Worm (Caenorhabditis elegans) whole organism, L2 larva: ENCODE results near the gene VW02B12L.2.

Experiments
- C34F6.9 ChIP-seq: fragments of 150-350 bp; optimal IDR thresholded peaks from 2 replicates; lab custom pipeline; 2014; ENCODE audit warnings: missing biosample characterization, missing genetic modification characterization
- F13H6.1 ChIP-seq: sonication (generic microtip); optimal IDR thresholded peaks from 2 replicates; lab custom pipeline; 2016; ENCODE audit warnings: missing genetic modification characterization, missing compliant biosample characterization
- R02D3.7 ChIP-seq: fragments of 150-350 bp; optimal IDR thresholded peaks from 2 replicates; lab custom pipeline; 2014; ENCODE audit warnings: missing biosample characterization, missing genetic modification characterization
- Y55F3AM.14 ChIP-seq: fragments of 200-800 bp; sonication (Bioruptor generic); optimal IDR thresholded peaks from 2 replicates; lab custom pipeline; 2018; ENCODE audit warnings: mild to moderate bottlenecking, missing genetic modification characterization, missing compliant biosample characterization
- ZK546.5 ChIP-seq: sonication (generic microtip); optimal IDR thresholded peaks from 2 replicates; lab custom pipeline; 2017; ENCODE audit warnings: missing biosample characterization, missing genetic modification characterization
- alr-1 ChIP-seq: fragments of 150-350 bp; optimal IDR thresholded peaks from 2 replicates; lab custom pipeline; 2014; ENCODE audit warnings: missing biosample characterization, missing genetic modification characterization
- aly-2 ChIP-seq: fragments of 150-350 bp; optimal IDR thresholded peaks from 2 replicates; lab custom pipeline; 2014; ENCODE audit warnings: missing biosample characterization, missing genetic modification characterization
- ama-1 ChIP-seq: fragments of 150-350 bp; optimal IDR thresholded peaks from 2 replicates; lab custom pipeline; 2018; ENCODE audit warnings: inconsistent platforms
- ceh-16 ChIP-seq: fragments of 150-350 bp; optimal IDR thresholded peaks from 2 replicates; lab custom pipeline; 2014; ENCODE audit warnings: missing biosample characterization, missing genetic modification characterization
- ceh-82 ChIP-seq: fragments of 150-350 bp; optimal IDR thresholded peaks from 2 replicates; lab custom pipeline; 2014; ENCODE audit warnings: missing biosample characterization, missing genetic modification characterization
- crh-2 ChIP-seq: sonication (generic microtip); optimal IDR thresholded peaks from 2 replicates; lab custom pipeline; 2017; ENCODE audit warnings: missing biosample characterization, missing genetic modification characterization
- egl-27 ChIP-seq: sonication (generic microtip); optimal IDR thresholded peaks from 3 replicates; lab custom pipeline; 2017; ENCODE audit warnings: missing biosample characterization, missing genetic modification reagents, missing genetic modification characterization
- elt-1 ChIP-seq: fragments of 150-350 bp; optimal IDR thresholded peaks from 2 replicates; lab custom pipeline; 2014; ENCODE audit warnings: missing biosample characterization, missing genetic modification characterization
- elt-3 ChIP-seq: sonication (generic microtip); optimal IDR thresholded peaks from 2 replicates; lab custom pipeline; 2017; ENCODE audit warnings: missing biosample characterization, missing genetic modification characterization
- fos-1 ChIP-seq: fragments of 150-350 bp; optimal IDR thresholded peaks from 2 replicates; lab custom pipeline; 2014; ENCODE audit warnings: missing biosample characterization, missing genetic modification characterization
- lin-11 ChIP-seq: fragments of 150-350 bp; sonication (generic microtip); optimal IDR thresholded peaks from 2 replicates; lab custom pipeline; 2014; ENCODE audit warnings: missing biosample characterization, missing genetic modification characterization, inconsistent platforms, mixed read lengths
- lin-13 ChIP-seq: fragments of 150-350 bp; optimal IDR thresholded peaks from 2 replicates; lab custom pipeline; 2014; ENCODE audit warnings: missing biosample characterization, missing genetic modification reagents, missing genetic modification characterization
- lin-39 ChIP-seq: fragments of 150-350 bp; optimal IDR thresholded peaks from 2 replicates; lab custom pipeline; 2014; ENCODE audit warnings: missing biosample characterization, missing genetic modification reagents, missing genetic modification characterization
- lsy-2 ChIP-seq, 2 experiments: fragments of 150-350 bp in 1 of 2; sonication (generic microtip) in 1 of 2; optimal IDR thresholded peaks; 2 replicates each; lab custom pipeline; 2014 to 2017; ENCODE audit warnings: missing biosample characterization in 2 of 2, missing genetic modification characterization in 2 of 2
- mab-5 ChIP-seq: fragments of 150-350 bp; optimal IDR thresholded peaks from 2 replicates; lab custom pipeline; 2014; ENCODE audit warnings: missing biosample characterization, missing genetic modification characterization
- mbf-1 ChIP-seq: sonication (generic microtip); optimal IDR thresholded peaks from 2 replicates; lab custom pipeline; 2017; ENCODE audit warnings: missing biosample characterization, missing genetic modification characterization
- mdl-1 ChIP-seq, 2 experiments: fragments of 150-350 bp in 1 of 2; sonication (generic microtip) in 1 of 2; optimal IDR thresholded peaks; 2 replicates each; lab custom pipeline; 2017; ENCODE audit warnings: missing biosample characterization in 2 of 2, missing genetic modification characterization in 2 of 2
- nhr-11 ChIP-seq: fragments of 150-350 bp; optimal IDR thresholded peaks from 2 replicates; lab custom pipeline; 2014; ENCODE audit warnings: missing biosample characterization, missing genetic modification characterization
- nhr-12 ChIP-seq: fragments of 150-350 bp; optimal IDR thresholded peaks from 2 replicates; lab custom pipeline; 2014; ENCODE audit warnings: missing biosample characterization, missing genetic modification characterization
- nhr-129 ChIP-seq: fragments of 150-350 bp; optimal IDR thresholded peaks from 2 replicates; lab custom pipeline; 2014; ENCODE audit warnings: missing biosample characterization, missing genetic modification characterization
- nhr-21 ChIP-seq: fragments of 150-350 bp; optimal IDR thresholded peaks from 2 replicates; lab custom pipeline; 2014; ENCODE audit warnings: missing biosample characterization, missing genetic modification characterization
- nhr-23 ChIP-seq: fragments of 150-350 bp; optimal IDR thresholded peaks from 2 replicates; lab custom pipeline; 2014; ENCODE audit warnings: missing biosample characterization, missing genetic modification reagents, missing genetic modification characterization
- nhr-25 ChIP-seq: fragments of 150-350 bp; sonication (generic microtip); optimal IDR thresholded peaks from 3 replicates; lab custom pipeline; 2014; ENCODE audit warnings: missing biosample characterization, missing genetic modification characterization
- nhr-6 ChIP-seq: fragments of 150-350 bp; optimal IDR thresholded peaks from 2 replicates; lab custom pipeline; 2014; ENCODE audit warnings: missing biosample characterization, missing genetic modification characterization
- nhr-77 ChIP-seq: fragments of 150-350 bp; optimal IDR thresholded peaks from 2 replicates; lab custom pipeline; 2014; ENCODE audit warnings: missing biosample characterization, missing genetic modification characterization
- peb-1 ChIP-seq: fragments of 150-350 bp; optimal IDR thresholded peaks from 2 replicates; lab custom pipeline; 2014; ENCODE audit warnings: missing biosample characterization, missing genetic modification characterization
- sem-4 ChIP-seq: fragments of 150-350 bp; optimal IDR thresholded peaks from 2 replicates; lab custom pipeline; 2014; ENCODE audit warnings: missing biosample characterization, missing genetic modification reagents, missing genetic modification characterization
- skn-1 ChIP-seq: sonication (generic microtip); optimal IDR thresholded peaks from 2 replicates; lab custom pipeline; 2017; ENCODE audit warnings: missing biosample characterization, missing genetic modification characterization
- sma-9 ChIP-seq, 2 experiments: fragments of 150-350 bp in 1 of 2; sonication (generic microtip) in 1 of 2; optimal IDR thresholded peaks; 2 replicates each; lab custom pipeline; 2014 to 2016; ENCODE audit warnings: missing genetic modification characterization in 2 of 2, mild to moderate bottlenecking in 1 of 2, missing biosample characterization in 1 of 2, missing compliant biosample characterization in 1 of 2, missing genetic modification reagents in 1 of 2, moderate library complexity in 1 of 2
- snpc-4 ChIP-seq: fragments of 150-350 bp; optimal IDR thresholded peaks from 2 replicates; lab custom pipeline; 2014; ENCODE audit warnings: missing biosample characterization, missing genetic modification characterization
- unc-39 ChIP-seq: fragments of 150-350 bp; optimal IDR thresholded peaks from 2 replicates; lab custom pipeline; 2014; ENCODE audit warnings: missing biosample characterization, missing genetic modification characterization
- unc-55 ChIP-seq: fragments of 150-350 bp; sonication (generic microtip); optimal IDR thresholded peaks from 3 replicates; lab custom pipeline; 2014; ENCODE audit warnings: missing biosample characterization, missing genetic modification reagents, missing genetic modification characterization
- zag-1 ChIP-seq: fragments of 150-350 bp; optimal IDR thresholded peaks from 2 replicates; lab custom pipeline; 2014; ENCODE audit warnings: missing biosample characterization, missing genetic modification characterization

The VW02B12L.2 gene

ce11 chrII:11464427-11464944 is 24.4 kb upstream of the VW02B12L.2 start, which contains the start of the genes aars-1 and rga-1 (continued):
- no peak for TF ChIP-seq elt-3
- TF ChIP-seq sma-9 (GFP tag; optimal IDR thresholded peaks at IDR 0.05; lab: Kevin White, UChicago): peak; percentile 83
- TF ChIP-seq sma-9 (tag; optimal IDR thresholded peaks at IDR 0.05; lab: Kevin White, UChicago): no peak
- no peak for TF ChIP-seq snpc-4
- no peak for TF ChIP-seq alr-1 (tag; lab: Kevin White, UChicago)

DNA sequence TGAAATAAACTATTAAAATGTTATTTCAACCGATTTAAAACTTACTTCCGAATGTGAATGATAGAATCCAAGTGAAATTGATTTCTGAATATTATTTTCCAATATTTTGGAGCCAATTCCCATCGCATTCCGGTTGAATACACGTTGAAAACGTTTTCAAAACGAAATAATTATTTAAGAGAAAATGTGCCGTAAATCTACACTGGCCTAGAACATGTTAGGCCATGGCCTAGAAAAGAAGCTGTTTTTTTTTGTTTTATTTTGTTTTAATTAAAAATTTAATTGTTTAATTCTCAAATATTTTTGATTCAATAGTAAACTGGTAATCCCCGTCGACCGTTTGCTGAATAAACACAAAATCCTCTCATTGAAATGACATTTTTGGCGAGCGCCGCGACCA is 23.8 kb upstream of the VW02B12L.2 start:
- TF ChIP-seq R02D3.7: peak; percentile 14
- peak; percentile 15 for TF ChIP-seq sma-9 (GFP tag; optimal IDR thresholded peaks at IDR 0.05; lab: Kevin White, UChicago)
- TF ChIP-seq sma-9 (tag; optimal IDR thresholded peaks at IDR 0.05; lab: Kevin White, UChicago): no peak
- TF ChIP-seq ama-1 (lab: Kevin White, UChicago): no peak
- TF ChIP-seq ceh-82: no peak
- peak; percentile 32 for TF ChIP-seq unc-55 (GFP tag; lab: Kevin White, UChicago)

- TF ChIP-seq elt-3 (no peak), skn-1 (peak; percentile 12), peb-1 (tag; lab: Kevin White, UChicago) (no peak), fos-1 (tag; lab: Kevin White, UChicago) (peak; percentile 52), alr-1 (tag; lab: Kevin White, UChicago) (no peak), mdl-1 (tag; optimal IDR thresholded peaks at IDR 0.05; lab: Kevin White, UChicago) (no peak)
Observed at ce11 chrII:11459883-11460282, 19.8 kb upstream of the VW02B12L.2 start.

DNA sequence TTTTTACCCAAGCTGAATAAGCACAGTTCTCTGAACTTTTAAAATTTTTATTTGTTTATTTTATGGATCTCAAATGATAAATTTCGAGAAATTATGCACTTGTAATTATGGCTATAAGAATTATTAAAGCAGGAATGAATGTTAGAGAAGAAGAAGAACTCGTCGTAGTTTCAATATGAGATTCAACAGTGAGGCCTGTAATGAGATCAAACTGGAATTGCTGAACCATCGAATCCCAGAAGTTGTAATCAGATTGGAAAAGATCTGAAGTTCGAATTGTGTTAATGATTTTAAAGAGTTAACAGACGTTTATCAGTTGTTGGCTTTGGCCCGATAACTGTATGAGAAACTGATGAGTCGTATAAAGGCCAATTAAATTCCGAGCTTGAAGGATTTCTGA is 15.6 kb upstream of the VW02B12L.2 start:
- no peak for TF ChIP-seq nhr-21 (tag; lab: Kevin White, UChicago)
- no peak for TF ChIP-seq crh-2 (tag; lab: Kevin White, UChicago)
- TF ChIP-seq ceh-82: no peak
- no peak for TF ChIP-seq unc-39 (tag; lab: Kevin White, UChicago)
- TF ChIP-seq nhr-23 (tag; lab: Kevin White, UChicago): no peak
- no peak for TF ChIP-seq F13H6.1 (tag; lab: Kevin White, UChicago)

DNA sequence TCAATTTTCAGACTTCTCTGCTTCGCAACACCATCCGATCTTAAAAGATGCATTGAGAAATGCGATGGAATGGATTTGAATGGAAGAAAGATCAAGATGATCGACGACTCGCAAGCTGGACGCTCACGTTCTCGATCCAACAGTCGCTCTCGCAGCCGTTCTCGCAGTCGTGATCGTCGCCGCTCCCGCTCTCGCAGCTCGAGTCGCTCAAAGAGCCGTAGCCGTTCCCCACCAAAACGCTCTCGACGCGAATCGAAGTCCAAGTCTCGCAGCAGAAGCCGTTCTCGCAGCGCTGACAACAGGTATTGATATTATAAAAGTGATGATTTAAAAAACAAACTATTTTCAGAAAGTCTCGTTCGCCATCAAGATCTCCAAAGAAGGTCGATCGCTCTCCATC is 15.0 kb upstream of the VW02B12L.2 start:
- no peak for TF ChIP-seq nhr-21 (tag; lab: Kevin White, UChicago)
- no peak for TF ChIP-seq nhr-12 (tag; lab: Kevin White, UChicago)
- no peak for TF ChIP-seq mab-5
- no peak for TF ChIP-seq ceh-16 (tag; lab: Kevin White, UChicago)
- no peak for TF ChIP-seq nhr-25 (tag; lab: Kevin White, UChicago)
- no peak for TF ChIP-seq mdl-1 (tag; optimal IDR thresholded peaks at IDR 0.05; lab: Kevin White, UChicago)
- TF ChIP-seq lin-13 (GFP tag; lab: Kevin White, UChicago): no peak
- TF ChIP-seq R02D3.7: no peak

ce11 chrII:11453639-11454038 is 13.5 kb upstream of the VW02B12L.2 start:
- no peak for TF ChIP-seq sem-4
- TF ChIP-seq lin-11 (tag; lab: Kevin White, UChicago): peak; percentile 43
- no peak for TF ChIP-seq ama-1 (lab: Kevin White, UChicago)

ce11 chrII:11453025-11453424 is 12.9 kb upstream of the VW02B12L.2 start, which contains the start of gene rsp-1:
rsp-1 (plus strand) TSS chrII:11453362.
- TF ChIP-seq crh-2 (tag; lab: Kevin White, UChicago) (peak; percentile 92), Y55F3AM.14 (GFP tag; lab: Kevin White, UChicago) (peak; percentile 27), lin-11 (tag; lab: Kevin White, UChicago) (peak; percentile 82), nhr-6 (tag; lab: Kevin White, UChicago) (peak; percentile 74), mab-5 (peak; percentile 89), ceh-16 (tag; lab: Kevin White, UChicago) (peak; percentile 39), sma-9 (GFP tag; optimal IDR thresholded peaks at IDR 0.05; lab: Kevin White, UChicago) (peak; percentile 95), sma-9 (tag; optimal IDR thresholded peaks at IDR 0.05; lab: Kevin White, UChicago) (no peak), egl-27 (tag; lab: Kevin White, UChicago) (peak; percentile 73), C34F6.9 (tag; lab: Kevin White, UChicago) (peak; percentile 97), lin-39 (tag; lab: Kevin White, UChicago) (no peak), nhr-77 (tag; lab: Kevin White, UChicago) (no peak), mbf-1 (tag; lab: Kevin White, UChicago) (no peak), fos-1 (tag; lab: Kevin White, UChicago) (peak; percentile 84), nhr-11 (no peak), ama-1 (lab: Kevin White, UChicago) (peak; percentile 76), nhr-129 (tag; lab: Kevin White, UChicago) (peak; percentile 92), unc-55 (GFP tag; lab: Kevin White, UChicago) (peak; percentile 95), zag-1 (tag; lab: Kevin White, UChicago) (peak; percentile 60), nhr-25 (tag; lab: Kevin White, UChicago) (peak; percentile 82), lsy-2 (tag; optimal IDR thresholded peaks at IDR 0.05; lab: Kevin White, UChicago) (peak; percentile 84 to 94), alr-1 (tag; lab: Kevin White, UChicago) (no peak), skn-1 (no peak), nhr-12 (tag; lab: Kevin White, UChicago) (no peak), elt-3 (no peak), snpc-4 (peak; percentile 87), ceh-82 (peak; percentile 30), aly-2 (tag; lab: Kevin White, UChicago) (no peak), elt-1 (no peak), ZK546.5 (tag; lab: Kevin White, UChicago) (no peak), mdl-1 (tag; optimal IDR thresholded peaks at IDR 0.05; lab: Kevin White, UChicago) (peak in 1 of 2 experiments; percentile 74)
